Worm (Caenorhabditis elegans): ENCODE results near the gene ZK1320.9.

The ZK1320.9 gene

DNA sequence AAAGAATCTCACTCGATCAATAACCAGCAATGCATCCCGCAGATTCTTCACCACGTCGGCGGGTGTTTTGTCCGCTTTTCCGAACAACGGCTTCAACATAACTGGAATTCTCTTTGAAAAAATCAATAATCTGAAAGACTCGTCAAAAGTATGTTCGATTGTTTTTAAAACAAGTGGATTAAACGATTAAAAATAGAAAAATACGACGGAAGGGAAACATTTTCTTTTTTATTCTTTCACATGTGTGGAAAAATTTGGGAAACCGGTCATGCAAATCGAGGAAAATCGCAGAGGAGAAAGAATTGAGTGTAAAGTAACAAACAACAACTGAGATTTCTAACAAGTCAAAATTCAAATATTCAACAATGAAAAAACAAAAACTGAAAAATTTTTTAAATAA, 17.1 kb upstream of the ZK1320.9 start, which contains the start of gene mop-25.2:
Gene mop-25.2, minus strand, starts transcription at position 101 of the 400 bp plus-strand sequence.
- TF ChIP-seq unc-62 (GFP tag; optimal IDR thresholded peaks at IDR 0.05), result no peak

- TF ChIP-seq unc-62 (GFP tag; optimal IDR thresholded peaks at IDR 0.05), result no peak
These were observed 13.8 kb upstream of the ZK1320.9 start, which contains the start of the genes Y53C12A.8 and Y53C12A.7 for ce11 chrII:9700363-9700762. Y53C12A.8 (minus strand) TSS chrII:9700463. Y53C12A.7 (plus strand) TSS chrII:9700543.

ce11 chrII:9695942-9696341, 9.4 kb upstream of the ZK1320.9 start:
- no peak for TF ChIP-seq unc-62 (GFP tag; optimal IDR thresholded peaks at IDR 0.05)

DNA sequence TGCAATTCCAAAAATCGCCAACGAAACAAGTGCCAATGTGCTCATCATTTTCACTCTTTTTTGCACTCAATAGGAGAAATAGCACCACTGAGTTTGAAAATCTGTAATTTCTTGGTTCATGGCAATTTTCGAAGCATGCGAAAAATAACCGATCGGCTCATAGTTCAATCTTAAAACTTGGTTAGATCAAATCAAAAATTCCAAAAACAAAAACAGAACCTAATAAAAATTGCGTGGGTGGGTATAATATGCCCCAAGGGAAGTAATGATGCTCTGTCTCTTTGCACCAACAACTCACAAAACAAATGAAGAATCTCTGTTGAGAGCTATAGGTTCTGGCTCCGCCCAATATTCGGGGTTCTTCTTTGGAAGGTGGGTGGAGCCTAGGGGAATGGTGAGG, 5.3 kb upstream of the ZK1320.9 start, which contains the start of gene nlp-11:
Gene nlp-11, minus strand, starts transcription at position 101 of the 400 bp plus-strand sequence.
- no peak for TF ChIP-seq unc-62 (GFP tag; optimal IDR thresholded peaks at IDR 0.05)

DNA sequence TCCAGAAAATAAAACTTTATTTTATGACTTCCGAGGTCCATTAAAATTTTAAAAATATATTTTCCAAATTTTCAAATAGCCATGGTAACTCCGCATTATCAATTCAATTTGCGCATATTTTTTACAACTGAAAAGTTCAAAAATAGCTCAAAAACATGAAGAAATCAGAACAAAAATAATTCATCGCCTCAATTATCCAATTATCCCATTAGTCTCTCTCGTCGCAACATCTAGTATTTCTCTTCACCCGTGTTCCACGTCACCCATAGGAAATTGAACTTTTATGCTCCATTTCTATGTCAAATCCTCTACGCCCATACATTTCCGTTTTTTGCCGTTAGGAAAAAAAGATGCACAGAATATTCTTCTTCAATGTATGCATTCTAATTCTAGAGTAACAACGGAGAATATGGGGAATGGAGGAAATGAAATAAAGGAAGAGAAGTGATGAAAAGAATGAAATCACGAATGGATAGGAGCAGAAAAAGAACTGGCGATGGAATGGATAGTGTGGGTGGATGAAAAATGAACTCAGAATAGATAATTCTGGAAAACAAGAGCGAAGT, 3.6 kb upstream of the ZK1320.9 start:
- TF ChIP-seq unc-62 (GFP tag; optimal IDR thresholded peaks at IDR 0.05), result no peak

- TF ChIP-seq unc-62 (GFP tag; optimal IDR thresholded peaks at IDR 0.05), result no peak
These were observed 2.3 kb downstream of the ZK1320.9 start for ce11 chrII:9684175-9684574.

DNA sequence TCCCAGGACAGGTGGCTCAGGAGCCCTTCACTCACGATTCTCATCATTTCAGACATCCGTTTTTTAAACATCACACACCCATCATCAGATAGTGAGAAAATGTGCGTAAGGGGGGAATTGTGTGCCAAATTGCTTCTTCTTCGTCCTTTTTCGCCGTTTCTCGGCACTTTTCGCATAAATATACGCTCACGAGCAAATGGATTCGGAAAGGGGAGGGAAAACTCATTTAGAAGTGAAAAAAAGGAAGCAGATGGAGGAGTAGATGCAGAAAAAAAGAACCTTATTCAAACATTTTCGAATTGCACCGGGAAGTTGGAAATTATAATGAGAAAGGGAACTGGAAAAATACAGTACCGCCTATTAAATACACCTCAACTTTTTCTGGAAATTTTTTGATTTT, 4.5 kb downstream of the ZK1320.9 start:
- TF ChIP-seq unc-62 (GFP tag; optimal IDR thresholded peaks at IDR 0.05), result no peak

DNA sequence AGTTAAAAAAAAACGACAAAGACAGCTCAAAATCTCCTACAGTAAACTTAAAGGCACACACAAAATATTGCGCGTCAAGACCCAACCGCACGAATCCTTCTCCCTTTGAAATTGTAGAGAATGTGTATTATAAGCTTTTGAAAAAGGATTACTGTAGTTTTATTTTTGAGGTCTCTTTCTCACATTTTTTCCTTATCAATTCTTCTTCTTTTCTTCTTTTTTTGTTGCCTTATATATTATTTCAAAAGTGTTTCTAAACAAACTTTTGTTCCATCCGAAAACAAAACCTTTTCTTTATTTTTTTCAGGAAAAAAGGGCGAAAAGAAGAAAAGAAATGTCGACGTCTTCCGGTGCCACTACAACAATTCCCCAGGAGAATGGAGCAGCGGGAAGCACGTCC, 6.0 kb downstream of the ZK1320.9 start, which contains the start of gene ZK1320.13:
Gene ZK1320.13, plus strand, starts transcription at position 301 of the 400 bp plus-strand sequence.
- TF ChIP-seq unc-62 (GFP tag; optimal IDR thresholded peaks at IDR 0.05), result no peak

DNA sequence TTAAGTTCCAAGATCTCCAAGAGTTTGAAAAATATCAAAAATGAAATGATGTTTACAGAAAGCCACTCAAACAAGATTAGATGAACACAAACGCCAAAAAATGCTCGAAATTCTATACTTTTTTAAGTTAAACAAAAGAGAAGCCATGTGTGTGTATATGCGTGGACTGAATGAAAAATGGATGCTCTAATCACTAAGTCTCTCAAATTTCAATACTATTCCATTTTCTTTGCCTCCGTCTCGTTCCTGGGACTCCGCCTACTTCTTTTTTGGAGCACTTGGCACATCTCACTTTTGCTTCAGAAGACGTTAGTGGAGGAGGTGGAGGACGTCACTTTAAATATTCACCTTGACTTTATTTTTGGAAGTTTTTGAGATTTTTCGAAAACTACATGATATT, 6.7 kb downstream of the ZK1320.9 start:
- TF ChIP-seq unc-62 (GFP tag; optimal IDR thresholded peaks at IDR 0.05), result no peak

DNA sequence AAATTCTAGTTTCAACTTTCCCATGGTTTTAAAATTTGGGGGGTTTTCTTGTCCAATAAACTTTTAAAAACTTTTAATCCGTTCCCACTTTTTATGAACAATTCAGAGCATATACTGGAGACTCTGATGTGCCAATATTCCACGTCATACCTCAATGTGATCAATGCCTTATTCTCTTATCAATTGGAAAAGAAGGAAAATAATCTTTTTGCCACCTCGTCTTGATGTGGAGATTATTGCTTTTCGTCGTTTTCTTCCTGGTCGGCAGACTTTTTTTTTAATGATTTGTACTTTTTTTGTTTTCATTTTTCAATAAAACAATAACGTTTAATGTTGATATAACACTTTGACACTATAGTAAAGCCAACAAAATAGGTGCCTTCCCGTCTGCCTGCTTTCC, 9.0 kb downstream of the ZK1320.9 start:
- no peak for TF ChIP-seq unc-62 (GFP tag; optimal IDR thresholded peaks at IDR 0.05)

- no peak for TF ChIP-seq unc-62 (GFP tag; optimal IDR thresholded peaks at IDR 0.05)
These were observed 11.8 kb downstream of the ZK1320.9 start, which contains the start of gene arc-1 for ce11 chrII:9674678-9675077. arc-1 (plus strand) TSS chrII:9674978.

DNA sequence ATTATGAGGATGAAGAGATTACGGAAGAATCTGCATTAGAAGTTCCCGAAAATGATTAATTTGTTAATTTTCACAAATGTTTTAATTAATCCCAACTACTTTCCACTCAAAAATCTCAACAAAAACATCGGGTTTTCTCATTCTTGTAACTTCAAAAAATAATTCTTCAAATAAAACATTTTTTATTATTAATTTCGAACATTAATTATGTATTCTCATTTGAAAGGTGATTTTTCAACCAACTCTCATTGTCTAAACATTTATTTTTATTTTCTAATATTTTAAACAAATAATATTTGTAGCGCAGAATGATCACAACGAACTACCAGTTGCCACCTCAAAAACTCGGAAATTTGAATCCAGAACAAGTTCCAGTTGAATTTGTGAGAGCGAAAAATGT, 15.2 kb downstream of the ZK1320.9 start, which contains the start of gene ZK1320.7:
Gene ZK1320.7, plus strand, starts transcription at position 301 of the 400 bp plus-strand sequence.
- no peak for TF ChIP-seq unc-62 (GFP tag; optimal IDR thresholded peaks at IDR 0.05)

ce11 chrII:9668959-9669358, 17.6 kb downstream of the ZK1320.9 start, which contains the start of gene taf-8:
taf-8 (plus strand) TSS chrII:9669318.
- TF ChIP-seq unc-62 (GFP tag; optimal IDR thresholded peaks at IDR 0.05), result no peak

DNA sequence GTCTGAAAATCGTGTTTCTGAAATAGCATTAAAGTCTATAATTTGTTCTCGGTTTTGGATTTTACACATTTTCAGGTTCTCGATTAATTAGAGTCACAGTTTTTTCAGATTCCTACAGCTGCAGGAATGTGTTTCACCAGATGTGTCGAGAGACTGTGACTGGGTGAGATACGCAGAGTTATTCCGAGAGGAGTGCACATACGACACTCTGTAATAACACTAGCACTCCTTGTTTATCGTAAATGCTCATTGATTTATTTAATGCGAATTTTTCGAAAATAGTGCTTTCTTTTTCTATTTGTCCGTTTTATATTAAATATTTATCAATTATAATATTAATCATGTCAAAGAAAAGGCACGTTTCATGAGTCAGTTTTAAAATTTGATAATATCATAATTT, 19.1 kb downstream of the ZK1320.9 start, which contains the start of gene ZK1320.11:
Gene ZK1320.11, plus strand, starts transcription at position 243 of the 400 bp plus-strand sequence.
- TF ChIP-seq unc-62 (GFP tag; optimal IDR thresholded peaks at IDR 0.05), result no peak

DNA sequence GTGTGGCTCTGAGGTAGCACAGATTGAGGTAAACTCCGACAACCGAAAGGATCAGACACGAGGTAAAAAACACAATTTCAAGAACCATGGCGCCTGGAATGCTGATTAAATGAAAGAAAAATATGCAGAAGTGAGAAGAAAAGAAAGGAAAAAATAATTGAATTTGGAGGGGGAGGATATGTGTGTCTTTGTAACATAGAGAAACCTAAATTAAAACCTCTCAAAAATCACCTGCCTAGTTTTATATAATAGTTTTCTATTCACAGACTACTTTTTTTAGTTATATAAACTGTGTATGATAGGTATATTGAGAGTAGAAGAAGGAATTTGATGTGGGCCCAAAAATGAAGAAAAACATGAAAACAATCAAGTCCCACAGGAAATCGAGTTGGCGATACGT, 20.9 kb downstream of the ZK1320.9 start, which contains the start of gene ZK1320.5:
Gene ZK1320.5, minus strand, starts transcription at position 101 of the 400 bp plus-strand sequence.
- no peak for TF ChIP-seq unc-62 (GFP tag; optimal IDR thresholded peaks at IDR 0.05)

ce11 chrII:9662797-9663196, 23.7 kb downstream of the ZK1320.9 start, which contains the start of gene cyp-13A10:
cyp-13A10 (minus strand) TSS chrII:9662884.
- no peak for TF ChIP-seq unc-62 (GFP tag; optimal IDR thresholded peaks at IDR 0.05)

ce11 chrII:9662160-9662559, 24.4 kb downstream of the ZK1320.9 start:
- no peak for TF ChIP-seq unc-62 (GFP tag; optimal IDR thresholded peaks at IDR 0.05)

Measured in whole organism, dauer.